Fruit fly (Drosophila melanogaster) whole organism, embryonic: ENCODE data around the gene Argl.

Experiments used
- Antp ChIP-seq: fragments of 200-800 bp; sonication (Bioruptor generic); optimal IDR thresholded peaks from 3 replicates; lab custom pipeline; 2016; ENCODE audit warnings: missing biosample characterization, missing genetic modification characterization
- Atf-2 ChIP-seq: fragments of 200-800 bp; sonication (Bioruptor generic); optimal IDR thresholded peaks from 2 replicates; lab custom pipeline; 2016; ENCODE audit warnings: missing biosample characterization, missing genetic modification characterization
- CG10267 ChIP-seq: fragments of 200-800 bp; sonication (Bioruptor generic); optimal IDR thresholded peaks from 2 replicates; lab custom pipeline; 2018; ENCODE audit warnings: missing biosample characterization, mild to moderate bottlenecking, missing genetic modification characterization, moderate library complexity
- CG10321 ChIP-seq: fragments of 200-800 bp; sonication (Bioruptor generic); IDR thresholded peaks from 2 replicates; pipeline ENCODE4 v1.3.6; 2022; ENCODE audit warnings: missing biosample characterization, missing genetic modification characterization
- CG11247 ChIP-seq: fragments of 200-800 bp; sonication (Bioruptor generic); IDR thresholded peaks from 2 replicates; pipeline ENCODE4 v1.3.6; 2022; ENCODE audit warnings: missing biosample characterization, missing genetic modification characterization
- CG12071 ChIP-seq: fragments of 200-800 bp; sonication (Bioruptor generic); optimal IDR thresholded peaks from 3 replicates; lab custom pipeline; 2018; ENCODE audit warnings: missing biosample characterization, mild to moderate bottlenecking, missing genetic modification characterization
- CG12219 ChIP-seq: fragments of 200-800 bp; sonication (Bioruptor generic); optimal IDR thresholded peaks from 3 replicates; lab custom pipeline; 2018; ENCODE audit warnings: missing biosample characterization, mild to moderate bottlenecking, missing genetic modification characterization
- CG14050 ChIP-seq: fragments of 200-800 bp; sonication (Bioruptor generic); IDR thresholded peaks from 3 replicates; pipeline ENCODE4 v1.3.6; 2022; ENCODE audit warnings: missing biosample characterization, missing genetic modification characterization
- CG14441 ChIP-seq: fragments of 200-800 bp; sonication (Bioruptor generic); IDR thresholded peaks from 2 replicates; pipeline ENCODE4 v1.3.6; 2022; ENCODE audit warnings: missing biosample characterization, missing genetic modification characterization
- CG15073 ChIP-seq: fragments of 200-800 bp; sonication (Bioruptor generic); optimal IDR thresholded peaks from 2 replicates; lab custom pipeline; 2016; ENCODE audit warnings: missing biosample characterization, missing genetic modification characterization
- CG17361 ChIP-seq: fragments of 200-800 bp; sonication (Bioruptor generic); IDR thresholded peaks from 3 replicates; pipeline ENCODE4 v1.3.6; 2022; ENCODE audit warnings: missing biosample characterization, missing genetic modification characterization
- CG2712 ChIP-seq: fragments of 200-800 bp; optimal IDR thresholded peaks from 3 replicates; lab custom pipeline; 2019; ENCODE audit warnings: missing biosample characterization, mild to moderate bottlenecking, missing genetic modification characterization, moderate library complexity
- CG30020 ChIP-seq: fragments of 200-800 bp; optimal IDR thresholded peaks from 2 replicates; lab custom pipeline; 2019; ENCODE audit warnings: missing biosample characterization, mild to moderate bottlenecking, missing genetic modification characterization, moderate library complexity
- CG31388 ChIP-seq: fragments of 200-800 bp; sonication (Bioruptor generic); optimal IDR thresholded peaks from 2 replicates; lab custom pipeline; 2016; ENCODE audit warnings: missing biosample characterization, missing genetic modification characterization
- CG34224 ChIP-seq: fragments of 200-800 bp; sonication (Bioruptor generic); IDR thresholded peaks from 3 replicates; pipeline ENCODE4 v1.3.6; 2022; ENCODE audit warnings: missing biosample characterization, missing genetic modification characterization; ENCODE audit not compliant: partially characterized antibody
- CG3847 ChIP-seq: fragments of 200-800 bp; sonication (Bioruptor generic); IDR thresholded peaks from 2 replicates; pipeline ENCODE4 v1.3.6; 2022; ENCODE audit warnings: missing biosample characterization, missing genetic modification characterization
- CG4730 ChIP-seq: fragments of 200-800 bp; sonication (Bioruptor generic); IDR thresholded peaks from 2 replicates; pipeline ENCODE4 v1.3.6; 2022; ENCODE audit warnings: missing biosample characterization, missing genetic modification characterization
- CG6654 ChIP-seq: fragments of 200-800 bp; sonication (Bioruptor generic); optimal IDR thresholded peaks from 2 replicates; lab custom pipeline; 2017; ENCODE audit warnings: missing biosample characterization, mild to moderate bottlenecking, missing genetic modification characterization
- CG6765 ChIP-seq: fragments of 200-800 bp; sonication (Bioruptor generic); optimal IDR thresholded peaks from 3 replicates; lab custom pipeline; 2017; ENCODE audit warnings: missing biosample characterization, mild to moderate bottlenecking, missing genetic modification characterization
- CG6854 ChIP-seq: fragments of 200-800 bp; sonication (Bioruptor generic); optimal IDR thresholded peaks from 3 replicates; lab custom pipeline; 2017; ENCODE audit warnings: missing biosample characterization, mild to moderate bottlenecking, missing genetic modification characterization
- CG7372 ChIP-seq: fragments of 200-800 bp; sonication (Bioruptor generic); IDR thresholded peaks from 2 replicates; pipeline ENCODE4 v1.3.6; 2022; ENCODE audit warnings: missing biosample characterization, missing genetic modification characterization
- CG7745 ChIP-seq: fragments of 200-800 bp; sonication (Bioruptor generic); optimal IDR thresholded peaks from 2 replicates; lab custom pipeline; 2018; ENCODE audit warnings: missing biosample characterization, mild to moderate bottlenecking, missing genetic modification characterization, moderate library complexity
- CG9797 ChIP-seq: fragments of 200-800 bp; sonication (Bioruptor generic); optimal IDR thresholded peaks from 3 replicates; lab custom pipeline; 2018; ENCODE audit warnings: missing biosample characterization, mild to moderate bottlenecking, missing genetic modification characterization
- Dbx ChIP-seq: fragments of 200-800 bp; sonication (Bioruptor generic); IDR thresholded peaks from 3 replicates; pipeline ENCODE4 v1.3.6; 2022; ENCODE audit warnings: missing biosample characterization, missing genetic modification characterization
- Dp ChIP-seq: fragments of 200-800 bp; sonication (Bioruptor generic); optimal IDR thresholded peaks from 2 replicates; lab custom pipeline; 2018; ENCODE audit warnings: missing biosample characterization, mild to moderate bottlenecking, missing genetic modification characterization, moderate library complexity
- HLH54F ChIP-seq: fragments of 200-800 bp; sonication (Bioruptor generic); optimal IDR thresholded peaks from 3 replicates; lab custom pipeline; 2016; ENCODE audit warnings: missing biosample characterization, missing genetic modification characterization
- Max ChIP-seq: fragments of 200-800 bp; sonication (Bioruptor generic); optimal IDR thresholded peaks from 2 replicates; lab custom pipeline; 2016; ENCODE audit warnings: missing biosample characterization, mild to moderate bottlenecking, missing genetic modification characterization
- NC2β ChIP-seq: fragments of 200-800 bp; sonication (Bioruptor generic); optimal IDR thresholded peaks from 2 replicates; lab custom pipeline; 2016; ENCODE audit warnings: missing biosample characterization, missing genetic modification characterization
- Rfx ChIP-seq: fragments of 200-800 bp; sonication (Bioruptor generic); IDR thresholded peaks from 2 replicates; pipeline ENCODE4 v1.3.6; 2022; ENCODE audit warnings: missing biosample characterization, missing genetic modification characterization
- Side ChIP-seq: fragments of 200-800 bp; sonication (Bioruptor generic); optimal IDR thresholded peaks from 2 replicates; lab custom pipeline; 2016; ENCODE audit warnings: missing biosample characterization, missing genetic modification characterization
- Usf ChIP-seq: fragments of 200-800 bp; sonication (Bioruptor generic); optimal IDR thresholded peaks from 2 replicates; lab custom pipeline; 2017; ENCODE audit warnings: missing genotype, missing biosample characterization, missing genetic modification characterization
- ara ChIP-seq: fragments of 200-800 bp; sonication (Bioruptor generic); IDR thresholded peaks from 2 replicates; pipeline ENCODE4 v1.3.6; 2022; ENCODE audit warnings: missing biosample characterization, missing genetic modification characterization
- croc ChIP-seq: fragments of 200-800 bp; sonication (Bioruptor generic); conservative IDR thresholded peaks from 3 replicates; pipeline ENCODE4 v1.3.6; 2022; ENCODE audit warnings: missing biosample characterization, missing genetic modification characterization
- da ChIP-seq: fragments of 200-800 bp; sonication (Bioruptor generic); optimal IDR thresholded peaks from 2 replicates; lab custom pipeline; 2016; ENCODE audit warnings: missing biosample characterization, missing genetic modification characterization
- esg ChIP-seq: fragments of 200-800 bp; sonication (Bioruptor generic); conservative IDR thresholded peaks from 2 replicates; pipeline ENCODE4 v1.3.6; 2022; ENCODE audit warnings: missing biosample characterization, missing genetic modification characterization
- gcm ChIP-seq: fragments of 200-800 bp; sonication (Bioruptor generic); optimal IDR thresholded peaks from 2 replicates; lab custom pipeline; 2019; ENCODE audit warnings: missing biosample characterization, mild to moderate bottlenecking, missing genetic modification characterization, moderate library complexity
- grn ChIP-seq: fragments of 200-800 bp; sonication (Bioruptor generic); optimal IDR thresholded peaks from 3 replicates; lab custom pipeline; 2017; ENCODE audit warnings: missing biosample characterization, missing genetic modification characterization
- hkb ChIP-seq, 2 experiments: fragments of 200-800 bp in 1 of 2; fragments of >200 bp in 1 of 2; sonication (Bioruptor generic) in 1 of 2; IDR thresholded peaks in 1 of 2; optimal IDR thresholded peaks in 1 of 2; 2 replicates each; pipeline versions ENCODE4 v1.3.6 to Lab custom; 2017 to 2022; ENCODE audit warnings: missing biosample characterization in 1 of 2, missing genetic modification characterization in 1 of 2
- ken ChIP-seq: fragments of 200-800 bp; sonication (Bioruptor generic); IDR thresholded peaks from 3 replicates; pipeline ENCODE4 v1.3.6; 2022; ENCODE audit warnings: missing biosample characterization, missing genetic modification characterization
- knrl ChIP-seq: fragments of 200-800 bp; sonication (Bioruptor generic); IDR thresholded peaks from 3 replicates; pipeline ENCODE4 v1.3.6; 2022; ENCODE audit warnings: missing biosample characterization, missing genetic modification characterization; ENCODE audit not compliant: partially characterized antibody
- lbe ChIP-seq: fragments of 200-800 bp; sonication (Bioruptor generic); optimal IDR thresholded peaks from 2 replicates; lab custom pipeline; 2016; ENCODE audit warnings: missing biosample characterization, mild to moderate bottlenecking, missing genetic modification characterization
- org-1 ChIP-seq: fragments of 200-800 bp; sonication (Bioruptor generic); optimal IDR thresholded peaks from 2 replicates; lab custom pipeline; 2017; ENCODE audit warnings: missing biosample characterization, missing genetic modification characterization
- pfk ChIP-seq: fragments of 200-800 bp; sonication (Bioruptor generic); optimal IDR thresholded peaks from 2 replicates; lab custom pipeline; 2018; ENCODE audit warnings: missing biosample characterization, mild to moderate bottlenecking, missing genetic modification characterization, moderate library complexity
- pho ChIP-seq: fragments of 200-800 bp; sonication (Bioruptor generic); optimal IDR thresholded peaks from 2 replicates; lab custom pipeline; 2016; ENCODE audit warnings: missing biosample characterization, missing genetic modification characterization
- rib ChIP-seq: fragments of 200-800 bp; sonication (Bioruptor generic); IDR thresholded peaks from 2 replicates; pipeline ENCODE4 v1.3.6; 2022; ENCODE audit warnings: missing biosample characterization, missing genetic modification characterization
- seq ChIP-seq: fragments of 200-800 bp; sonication (Bioruptor generic); IDR thresholded peaks from 2 replicates; pipeline ENCODE4 v1.3.6; 2022; ENCODE audit warnings: missing biosample characterization, missing genetic modification characterization
- sisA ChIP-seq: fragments of 200-800 bp; sonication (Bioruptor generic); IDR thresholded peaks from 2 replicates; pipeline ENCODE4 v1.3.6; 2022; ENCODE audit warnings: missing biosample characterization, missing genetic modification characterization
- tll ChIP-seq, 2 experiments: fragments of 200-800 bp in 1 of 2; fragments of >200 bp in 1 of 2; sonication (Bioruptor generic) in 1 of 2; optimal IDR thresholded peaks; 2 replicates each; lab custom pipeline; 2017 to 2019; ENCODE audit warnings: missing biosample characterization in 2 of 2, missing genetic modification characterization in 2 of 2, mild to moderate bottlenecking in 1 of 2, moderate library complexity in 1 of 2
- trem ChIP-seq: fragments of 200-800 bp; optimal IDR thresholded peaks from 3 replicates; lab custom pipeline; 2019; ENCODE audit warnings: missing biosample characterization, mild to moderate bottlenecking, missing genetic modification characterization, moderate library complexity
- usp ChIP-seq: fragments of >200 bp; optimal IDR thresholded peaks from 2 replicates; lab custom pipeline; 2017; ENCODE audit warnings: missing biosample characterization, missing genetic modification characterization

Argl gene

DNA sequence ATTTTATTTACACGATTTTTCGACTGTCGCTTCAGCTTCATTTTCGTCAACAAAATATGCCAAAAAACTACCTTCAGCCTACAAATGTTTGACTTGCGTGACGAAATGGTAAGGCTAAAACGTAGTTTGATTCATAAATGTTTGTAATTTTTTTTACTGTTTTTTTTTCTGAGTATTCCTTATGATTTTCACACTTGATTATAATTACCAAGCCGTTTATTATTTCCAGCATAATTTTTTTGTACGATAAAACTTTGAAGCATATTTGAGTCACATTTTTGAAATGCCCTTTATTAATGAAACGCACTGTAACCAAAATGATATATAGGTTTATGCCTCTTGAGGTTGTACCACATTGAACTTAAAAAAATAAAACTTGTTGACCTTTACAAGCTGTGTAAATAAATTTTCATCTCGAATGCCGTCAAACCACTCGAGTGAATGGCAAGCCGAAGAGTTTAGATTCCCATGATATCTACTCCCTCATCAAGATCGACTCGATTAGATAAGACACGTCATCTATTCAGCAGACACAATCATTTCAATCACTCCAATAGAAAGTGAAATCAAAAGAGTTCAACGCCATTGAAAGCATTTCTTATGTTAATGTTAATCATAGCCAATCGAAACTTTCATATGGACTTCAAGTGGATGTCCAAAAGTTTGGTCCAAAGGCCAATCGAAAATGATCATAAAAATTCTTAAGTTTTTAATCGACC is 40.8 kb upstream of the Argl start (continued):
- TF ChIP-seq CG14441 (GFP tag; lab: Robert Waterston, UW) (no peak; the same call in 1 of the 2 replicates), seq (GFP tag; lab: Robert Waterston, UW) (peak; percentile 32; the same call in 1 of the 2 replicates), Max (GFP tag; lab: Kevin White, UChicago) (peak; percentile 14), grn (GFP tag; lab: Kevin White, UChicago) (peak; percentile 84), CG14050 (GFP tag; lab: Robert Waterston, UW) (peak; percentile 25; the same call in 1 of the 3 replicates), croc (GFP tag; lab: Robert Waterston, UW) (no peak), CG6765 (no peak), CG31388 (GFP tag; lab: Kevin White, UChicago) (no peak), CG9797 (GFP tag; lab: Kevin White, UChicago) (no peak), CG17361 (GFP tag; lab: Robert Waterston, UW) (peak; percentile 63; the same call in 2 of the 3 replicates), lbe (GFP tag; lab: Kevin White, UChicago) (no peak), usp (GFP tag; lab: Kevin White, UChicago) (no peak), trem (tag; lab: Kevin White, UChicago) (no peak), HLH54F (GFP tag; lab: Kevin White, UChicago) (peak; percentile 12), pfk (GFP tag; lab: Kevin White, UChicago) (no peak), CG30020 (tag; lab: Kevin White, UChicago) (no peak), CG3847 (GFP tag; lab: Robert Waterston, UW) (peak; percentile 51; the same call in 1 of the 2 replicates), Antp (GFP tag; lab: Kevin White, UChicago) (peak; percentile 22), Dbx (GFP tag; lab: Robert Waterston, UW) (peak; percentile 31; the same call in 1 of the 3 replicates), Rfx (peak; percentile 76), tll (GFP tag; optimal IDR thresholded peaks at IDR 0.05; lab: Kevin White, UChicago) (no peak), CG15073 (no peak), esg (GFP tag; lab: Robert Waterston, UW) (peak; percentile 47), CG7745 (tag; lab: Kevin White, UChicago) (no peak), rib (GFP tag; lab: Robert Waterston, UW) (no peak), CG12219 (GFP tag; lab: Kevin White, UChicago) (no peak), da (GFP tag; lab: Kevin White, UChicago) (no peak), CG2712 (tag; lab: Kevin White, UChicago) (peak; percentile 9), Atf-2 (GFP tag; lab: Kevin White, UChicago) (peak; percentile 17), CG12071 (GFP tag; lab: Kevin White, UChicago) (no peak), CG7372 (GFP tag; lab: Robert Waterston, UW) (peak; percentile 47; the same call in 1 of the 2 replicates), Usf (no peak), ara (no peak), CG11247 (GFP tag; lab: Robert Waterston, UW) (no peak), CG10267 (tag; lab: Kevin White, UChicago) (peak; percentile 34), ken (GFP tag; lab: Robert Waterston, UW) (no peak), hkb (optimal IDR thresholded peaks at IDR 0.05; lab: Kevin White, UChicago) (no peak), hkb (GFP tag; IDR thresholded peaks at IDR 0.05; lab: Robert Waterston, UW) (peak; percentile 73), Side (GFP tag; lab: Kevin White, UChicago) (no peak), pho (GFP tag; lab: Kevin White, UChicago) (peak; percentile 14), knrl (GFP tag; lab: Robert Waterston, UW) (no peak), CG4730 (GFP tag; lab: Robert Waterston, UW) (no peak), Dp (GFP tag; lab: Kevin White, UChicago) (no peak), CG6654 (GFP tag; lab: Kevin White, UChicago) (no peak), NC2β (GFP tag; lab: Kevin White, UChicago) (no peak), CG34224 (GFP tag; lab: Robert Waterston, UW) (no peak), org-1 (GFP tag; lab: Kevin White, UChicago) (peak; percentile 28), CG10321 (GFP tag; lab: Robert Waterston, UW) (no peak), sisA (no peak), gcm (GFP tag; lab: Kevin White, UChicago) (peak; percentile 20), CG6854 (GFP tag; lab: Kevin White, UChicago) (peak; percentile 30)
